Worm (Caenorhabditis elegans) whole organism, late embryonic: Measurements from ENCODE around the gene tofu-2.

Source experiments
- C08G9.2 ChIP-seq: sonication (generic microtip); optimal IDR thresholded peaks from 2 replicates; lab custom pipeline; 2016; ENCODE audit warnings: mild to moderate bottlenecking, missing genetic modification characterization, moderate library complexity, missing compliant biosample characterization
- K02D7.2 ChIP-seq: sonication (generic microtip); optimal IDR thresholded peaks from 2 replicates; lab custom pipeline; 2017; ENCODE audit warnings: mild to moderate bottlenecking, missing genetic modification characterization, missing compliant biosample characterization
- K09A11.1 ChIP-seq: sonication (generic microtip); optimal IDR thresholded peaks from 2 replicates; lab custom pipeline; 2017; ENCODE audit warnings: antibody characterized with exemption, mild to moderate bottlenecking, missing genetic modification characterization, missing compliant biosample characterization; ENCODE audit not compliant: insufficient read depth
- Y22D7AL.16 ChIP-seq: sonication (generic microtip); optimal IDR thresholded peaks from 2 replicates; lab custom pipeline; 2016; ENCODE audit warnings: missing genetic modification characterization, missing compliant biosample characterization
- ceh-18 ChIP-seq: sonication (generic microtip); optimal IDR thresholded peaks from 2 replicates; lab custom pipeline; 2016; ENCODE audit warnings: missing genetic modification characterization, missing compliant biosample characterization
- ceh-19 ChIP-seq: fragments of 200-800 bp; sonication (Bioruptor generic); optimal IDR thresholded peaks from 2 replicates; lab custom pipeline; 2018; ENCODE audit warnings: mild to moderate bottlenecking, missing genetic modification characterization, missing compliant biosample characterization
- ceh-2 ChIP-seq: sonication (generic microtip); optimal IDR thresholded peaks from 2 replicates; lab custom pipeline; 2016; ENCODE audit warnings: missing genotype, missing genetic modification characterization, missing compliant biosample characterization
- ceh-22 ChIP-seq: sonication (generic microtip); optimal IDR thresholded peaks from 2 replicates; lab custom pipeline; 2017; ENCODE audit warnings: missing biosample characterization, missing genetic modification characterization
- ceh-30 ChIP-seq: fragments of 150-350 bp; optimal IDR thresholded peaks from 2 replicates; lab custom pipeline; 2014; ENCODE audit warnings: missing biosample characterization, missing genetic modification characterization
- ceh-34 ChIP-seq: sonication (generic microtip); optimal IDR thresholded peaks from 2 replicates; lab custom pipeline; 2016; ENCODE audit warnings: mild to moderate bottlenecking, missing genetic modification characterization, missing compliant biosample characterization
- ceh-45 ChIP-seq: fragments of 200-800 bp; sonication (Bioruptor generic); IDR thresholded peaks from 2 replicates; pipeline ENCODE4 v1.3.6; 2022; ENCODE audit warnings: missing genetic modification reagents, missing genetic modification characterization, missing compliant biosample characterization
- ceh-48 ChIP-seq: sonication (generic microtip); optimal IDR thresholded peaks from 2 replicates; lab custom pipeline; 2016; ENCODE audit warnings: missing genetic modification characterization, inconsistent platforms, missing compliant biosample characterization
- dve-1 ChIP-seq: sonication (generic microtip); optimal IDR thresholded peaks from 2 replicates; lab custom pipeline; 2017; ENCODE audit warnings: antibody characterized with exemption, mild to moderate bottlenecking, missing genetic modification characterization, missing compliant biosample characterization
- elt-2 ChIP-seq: sonication (generic microtip); optimal IDR thresholded peaks from 2 replicates; lab custom pipeline; 2016; ENCODE audit warnings: missing genetic modification reagents, missing genetic modification characterization, missing compliant biosample characterization
- elt-4 ChIP-seq: sonication (generic microtip); optimal IDR thresholded peaks from 2 replicates; lab custom pipeline; 2016; ENCODE audit warnings: missing genetic modification characterization, missing compliant biosample characterization
- eyg-1 ChIP-seq: sonication (generic microtip); optimal IDR thresholded peaks from 2 replicates; lab custom pipeline; 2016; ENCODE audit warnings: missing genotype, missing genetic modification characterization, missing compliant biosample characterization
- fax-1 ChIP-seq: sonication (generic microtip); optimal IDR thresholded peaks from 2 replicates; lab custom pipeline; 2016; ENCODE audit warnings: missing genotype, missing genetic modification characterization, missing compliant biosample characterization
- fkh-6 ChIP-seq: sonication (generic microtip); optimal IDR thresholded peaks from 2 replicates; lab custom pipeline; 2016; ENCODE audit warnings: missing genetic modification characterization, missing compliant biosample characterization
- hlh-13 ChIP-seq: fragments of 200-800 bp; sonication (Bioruptor generic); optimal IDR thresholded peaks from 2 replicates; lab custom pipeline; 2018; ENCODE audit warnings: mild to moderate bottlenecking, missing genetic modification characterization, missing compliant biosample characterization
- hlh-15 ChIP-seq: sonication (generic microtip); optimal IDR thresholded peaks from 2 replicates; lab custom pipeline; 2016; ENCODE audit warnings: missing genetic modification characterization, missing compliant biosample characterization
- hlh-8 ChIP-seq: sonication (generic microtip); optimal IDR thresholded peaks from 2 replicates; lab custom pipeline; 2016; ENCODE audit warnings: missing genotype, missing genetic modification characterization, missing compliant biosample characterization
- lin-11 ChIP-seq: fragments of 200-800 bp; sonication (Bioruptor generic); optimal IDR thresholded peaks from 2 replicates; lab custom pipeline; 2018; ENCODE audit warnings: mild to moderate bottlenecking, missing genetic modification characterization, missing compliant biosample characterization
- mec-3 ChIP-seq: sonication (generic microtip); optimal IDR thresholded peaks from 2 replicates; lab custom pipeline; 2016; ENCODE audit warnings: borderline replicate concordance, missing genetic modification characterization, missing compliant biosample characterization
- nfya-1 ChIP-seq: sonication (generic microtip); optimal IDR thresholded peaks from 2 replicates; lab custom pipeline; 2017; ENCODE audit warnings: missing genetic modification characterization, mild to moderate bottlenecking, missing compliant biosample characterization, antibody characterized with exemption, moderate library complexity
- nhr-11 ChIP-seq: fragments of 150-350 bp; optimal IDR thresholded peaks from 2 replicates; lab custom pipeline; 2014; ENCODE audit warnings: missing biosample characterization, missing genetic modification characterization
- odd-2 ChIP-seq: sonication (generic microtip); optimal IDR thresholded peaks from 2 replicates; lab custom pipeline; 2017; ENCODE audit warnings: antibody characterized with exemption, mild to moderate bottlenecking, missing genetic modification characterization, missing compliant biosample characterization
- pat-9 ChIP-seq: fragments of 200-800 bp; sonication (Bioruptor generic); optimal IDR thresholded peaks from 2 replicates; lab custom pipeline; 2018; ENCODE audit warnings: mild to moderate bottlenecking, missing genetic modification characterization, moderate library complexity, missing compliant biosample characterization
- pax-1 ChIP-seq: fragments of 150-350 bp; optimal IDR thresholded peaks from 2 replicates; lab custom pipeline; 2014; ENCODE audit warnings: missing biosample characterization, missing genetic modification characterization
- pha-2 ChIP-seq: sonication (generic microtip); optimal IDR thresholded peaks from 2 replicates; lab custom pipeline; 2017; ENCODE audit warnings: mild to moderate bottlenecking, missing genetic modification characterization, missing compliant biosample characterization
- pqm-1 ChIP-seq: sonication (generic microtip); optimal IDR thresholded peaks from 2 replicates; lab custom pipeline; 2016; ENCODE audit warnings: missing genetic modification characterization, missing compliant biosample characterization
- rnt-1 ChIP-seq: sonication (generic microtip); optimal IDR thresholded peaks from 2 replicates; lab custom pipeline; 2016; ENCODE audit warnings: missing genetic modification characterization, missing compliant biosample characterization
- sdc-2 ChIP-seq: sonication (generic microtip); optimal IDR thresholded peaks from 2 replicates; lab custom pipeline; 2016; ENCODE audit warnings: missing genotype, missing genetic modification characterization, missing compliant biosample characterization
- syd-9 ChIP-seq: sonication (generic microtip); optimal IDR thresholded peaks from 2 replicates; lab custom pipeline; 2016; ENCODE audit warnings: mild to moderate bottlenecking, missing genetic modification characterization, moderate library complexity, missing compliant biosample characterization
- unc-86 ChIP-seq: sonication (generic microtip); optimal IDR thresholded peaks from 2 replicates; lab custom pipeline; 2016; ENCODE audit warnings: missing genetic modification characterization, missing compliant biosample characterization
- zip-5 ChIP-seq: sonication (generic microtip); optimal IDR thresholded peaks from 2 replicates; lab custom pipeline; 2016; ENCODE audit warnings: missing genetic modification characterization, missing compliant biosample characterization
- ztf-16 ChIP-seq: sonication (generic microtip); optimal IDR thresholded peaks from 2 replicates; lab custom pipeline; 2017; ENCODE audit warnings: missing genetic modification characterization, missing compliant biosample characterization

tofu-2 gene

DNA sequence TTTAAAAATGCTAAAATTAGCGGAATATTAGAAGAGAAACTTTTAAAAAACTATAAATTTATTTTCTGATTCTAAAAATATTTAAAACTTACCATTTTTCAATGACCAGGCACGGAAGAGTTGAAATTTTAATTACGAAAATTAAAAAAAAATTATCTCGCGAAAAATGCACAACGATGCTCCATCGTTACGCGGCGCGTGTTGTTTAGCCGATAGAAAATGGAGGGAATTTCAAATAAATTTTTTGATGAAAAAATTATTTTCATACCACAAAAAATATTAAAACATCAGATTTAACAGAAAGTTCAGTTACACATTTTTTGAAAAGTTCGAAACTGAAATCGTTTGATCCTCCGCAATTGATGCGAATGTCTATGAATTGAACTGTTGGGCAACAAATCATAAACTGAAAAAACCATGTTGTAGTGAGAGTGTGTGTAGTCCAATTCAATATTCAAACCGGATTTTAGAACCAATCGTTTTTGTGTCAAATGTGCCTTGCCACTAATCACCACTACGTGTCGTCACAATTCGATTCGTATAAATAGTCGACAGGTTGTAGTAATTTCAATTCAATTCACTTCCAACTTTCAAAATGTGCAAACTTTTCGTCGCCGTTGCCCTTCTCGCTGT is at the start of gene tofu-2, which contains the start of gene spig-1:
tofu-2 (minus strand) TSS at position 116 of the 633 bp plus-strand sequence.
spig-1 (plus strand) TSS at position 583 of the 633 bp plus-strand sequence.
- TF ChIP-seq ztf-16 (tag; lab: Kevin White, UChicago), result no peak
- TF ChIP-seq ceh-18 (tag; lab: Kevin White, UChicago), result no peak
- no peak for TF ChIP-seq rnt-1
- no peak for TF ChIP-seq lin-11
- TF ChIP-seq pat-9 (tag; lab: Kevin White, UChicago), result no peak
- no peak for TF ChIP-seq elt-2
- no peak for TF ChIP-seq ceh-48 (tag; lab: Kevin White, UChicago)
- TF ChIP-seq pqm-1 (tag; lab: Kevin White, UChicago), result no peak
- TF ChIP-seq unc-86, result no peak
- no peak for TF ChIP-seq pax-1
- no peak for TF ChIP-seq pha-2 (tag; lab: Kevin White, UChicago)
- no peak for TF ChIP-seq nfya-1 (tag; lab: Kevin White, UChicago)
- TF ChIP-seq syd-9 (tag; lab: Kevin White, UChicago), result no peak
- no peak for TF ChIP-seq ceh-2 (tag; lab: Kevin White, UChicago)
- no peak for TF ChIP-seq Y22D7AL.16
- TF ChIP-seq hlh-8 (tag; lab: Kevin White, UChicago), result no peak
- TF ChIP-seq eyg-1, result no peak
- no peak for TF ChIP-seq ceh-34 (tag; lab: Kevin White, UChicago)
- no peak for TF ChIP-seq hlh-15 (tag; lab: Kevin White, UChicago)

DNA sequence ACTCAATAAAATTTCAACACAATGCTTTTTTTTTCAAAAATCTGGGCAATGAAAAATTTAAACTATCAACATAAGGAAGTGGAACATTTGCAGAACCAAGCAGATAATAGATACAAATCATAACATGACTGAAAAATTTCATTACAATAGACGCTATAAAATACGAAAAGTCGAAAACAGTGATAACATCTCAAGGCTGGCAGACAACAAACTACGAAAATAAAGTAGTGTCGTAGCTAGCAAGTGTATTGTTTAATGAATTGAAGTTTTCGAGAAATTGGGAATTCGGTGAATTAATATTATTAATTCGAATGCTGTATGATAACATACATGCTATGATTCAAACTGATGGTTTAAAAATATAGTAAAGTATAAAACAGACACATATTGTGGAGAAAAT is 45.8 kb upstream of the tofu-2 start:
- TF ChIP-seq fax-1 (tag; lab: Kevin White, UChicago), result no peak
- TF ChIP-seq zip-5, result no peak
- TF ChIP-seq unc-86, result no peak
- no peak for TF ChIP-seq hlh-13 (GFP tag; lab: Kevin White, UChicago)
- TF ChIP-seq C08G9.2, result no peak

DNA sequence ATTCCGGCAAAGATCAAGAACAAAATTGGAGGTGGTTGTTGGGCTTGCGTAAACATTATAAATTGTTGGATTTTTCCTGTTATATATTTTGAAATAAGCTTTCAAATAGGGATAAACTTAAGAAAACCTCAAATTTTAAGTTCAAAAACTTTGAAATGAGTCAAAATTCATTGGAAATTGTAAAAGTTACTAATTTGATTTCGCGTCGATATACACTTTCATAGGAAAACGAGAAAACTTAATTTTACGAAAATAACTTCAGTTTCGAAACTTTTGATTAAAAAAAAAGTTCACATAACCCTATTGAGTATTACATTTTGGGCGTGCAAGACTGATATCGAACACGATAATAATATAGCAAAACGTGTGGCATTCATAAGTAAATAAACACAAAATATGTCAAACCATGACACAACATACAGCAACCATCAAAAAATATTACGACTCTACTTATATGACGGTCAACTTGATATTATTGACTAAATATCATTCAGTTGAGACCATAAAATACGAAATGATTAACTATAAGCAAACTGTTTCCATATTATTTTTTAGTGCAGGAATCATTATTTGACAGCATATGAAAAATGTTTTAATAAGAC is 45.2 kb upstream of the tofu-2 start:
- TF ChIP-seq fkh-6 (tag; lab: Kevin White, UChicago), result no peak
- no peak for TF ChIP-seq eyg-1

DNA sequence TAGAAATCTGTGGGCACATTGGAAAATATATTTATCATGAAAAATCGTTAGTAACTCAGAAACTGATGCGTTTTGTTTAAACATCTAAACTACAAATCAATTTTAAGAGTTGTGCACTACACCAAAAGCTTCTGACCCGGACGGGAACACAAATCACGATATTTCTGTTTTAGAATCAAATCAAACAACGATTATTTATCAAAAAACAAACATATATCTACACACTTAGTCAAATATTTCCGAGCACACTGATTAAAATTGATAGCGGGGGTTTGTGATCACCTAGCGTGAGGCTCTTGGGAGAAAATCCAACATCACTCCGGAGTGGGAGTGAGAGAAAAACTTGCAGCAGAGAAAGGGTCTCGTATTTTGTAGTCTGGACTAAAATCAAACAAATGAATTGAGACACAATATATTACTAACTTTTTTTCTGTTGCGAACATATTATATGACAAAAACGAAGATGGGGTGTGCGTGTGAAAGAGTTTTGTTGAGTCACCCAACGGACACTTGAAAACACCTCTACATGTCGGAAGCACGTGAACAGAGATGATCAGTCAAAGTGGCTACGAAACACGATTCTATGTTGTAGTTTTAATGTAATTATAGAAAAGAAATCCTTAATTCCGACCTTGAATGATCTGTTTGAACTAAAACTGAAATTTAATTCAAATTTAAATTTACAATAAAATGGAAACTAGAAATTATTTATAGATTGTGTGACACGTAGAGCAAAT is 44.4 kb upstream of the tofu-2 start:
- no peak for TF ChIP-seq ceh-30 (tag; lab: Kevin White, UChicago)
- no peak for TF ChIP-seq ceh-19 (GFP tag; lab: Kevin White, UChicago)
- TF ChIP-seq elt-4 (tag; lab: Kevin White, UChicago), result no peak
- no peak for TF ChIP-seq pha-2 (tag; lab: Kevin White, UChicago)
- TF ChIP-seq ceh-34 (tag; lab: Kevin White, UChicago), result no peak
- no peak for TF ChIP-seq fax-1 (tag; lab: Kevin White, UChicago)
- no peak for TF ChIP-seq K09A11.1 (tag; lab: Kevin White, UChicago)
- TF ChIP-seq dve-1 (tag; lab: Kevin White, UChicago), result no peak
- no peak for TF ChIP-seq eyg-1
- no peak for TF ChIP-seq syd-9 (tag; lab: Kevin White, UChicago)
- TF ChIP-seq odd-2, result no peak
- no peak for TF ChIP-seq ceh-45 (GFP tag; lab: Robert Waterston, UW)
- no peak for TF ChIP-seq ceh-22 (tag; lab: Kevin White, UChicago)
- no peak for TF ChIP-seq K02D7.2
- TF ChIP-seq pqm-1 (tag; lab: Kevin White, UChicago), result no peak
- no peak for TF ChIP-seq nhr-11 (tag; lab: Kevin White, UChicago)
- no peak for TF ChIP-seq nfya-1 (tag; lab: Kevin White, UChicago)
- no peak for TF ChIP-seq Y22D7AL.16
- no peak for TF ChIP-seq sdc-2 (tag; lab: Kevin White, UChicago)
- TF ChIP-seq mec-3, result no peak
